Worm (Caenorhabditis elegans): ENCODE results near the gene F59A7.7.

Gene F59A7.7

DNA sequence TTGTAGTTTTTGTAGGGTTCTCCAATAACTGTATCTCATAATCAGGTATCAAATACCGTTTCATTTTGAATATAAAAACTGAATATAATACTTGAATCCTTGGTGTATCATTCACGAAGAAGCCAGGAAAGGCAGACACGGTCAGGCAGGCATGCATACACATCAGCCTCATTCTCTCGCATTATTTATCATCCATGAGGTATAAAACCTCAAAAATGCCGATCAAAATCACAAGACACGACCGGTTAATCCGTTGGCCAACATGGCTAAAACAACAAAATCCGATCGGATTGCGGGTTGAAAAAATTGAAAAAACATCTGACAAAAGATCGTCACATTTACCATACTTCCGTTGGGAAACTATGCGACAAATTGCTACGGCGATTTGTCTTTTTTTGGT is 10.5 kb downstream of the F59A7.7 start, which contains the start of gene F59A7.5:
TSS of gene F59A7.5 (plus strand) at position 301 of the 400 bp plus-strand sequence.
- TF ChIP-seq ama-1 (optimal IDR thresholded peaks at IDR 0.05) (no peak), sem-4 (tag; optimal IDR thresholded peaks at IDR 0.05) (no peak), nhr-11 (tag; optimal IDR thresholded peaks at IDR 0.05) (no peak), nhr-237 (tag; optimal IDR thresholded peaks at IDR 0.05) (no peak), snpc-4 (tag; optimal IDR thresholded peaks at IDR 0.05) (no peak), C34F6.9 (tag; optimal IDR thresholded peaks at IDR 0.05) (no peak), alr-1 (tag; optimal IDR thresholded peaks at IDR 0.05) (no peak), nhr-12 (tag; optimal IDR thresholded peaks at IDR 0.05) (no peak), F13H6.1 (tag; optimal IDR thresholded peaks at IDR 0.05) (no peak), unc-39 (tag; optimal IDR thresholded peaks at IDR 0.05) (no peak), gmeb-1 (tag; optimal IDR thresholded peaks at IDR 0.05) (no peak), unc-62 (GFP tag; optimal IDR thresholded peaks at IDR 0.05) (no peak), ZK546.5 (tag; optimal IDR thresholded peaks at IDR 0.05) (no peak), Y55F3AM.14 (GFP tag; optimal IDR thresholded peaks at IDR 0.05) (no peak)

DNA sequence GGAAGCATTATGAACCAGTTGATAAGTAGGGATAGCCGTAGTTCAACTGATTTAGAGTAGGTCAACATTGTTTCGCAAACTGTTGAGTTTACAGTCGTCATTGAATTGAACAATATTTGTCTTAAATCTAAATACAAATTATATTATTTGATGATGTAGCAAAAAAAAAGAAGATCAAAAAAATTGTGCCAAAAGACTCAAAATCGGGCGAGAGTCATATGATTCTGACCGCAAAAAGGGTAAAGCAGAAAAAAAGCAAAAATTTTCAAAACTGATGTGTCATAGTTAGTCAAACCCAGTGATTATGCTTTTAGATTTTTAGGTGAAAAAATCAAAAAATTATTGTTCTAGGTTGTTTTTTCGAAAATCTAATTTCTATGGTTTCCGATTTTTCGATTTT is 15.9 kb downstream of the F59A7.7 start, which contains the start of gene srab-13:
TSS of gene srab-13 (minus strand) at position 101 of the 400 bp plus-strand sequence.
- TF ChIP-seq sem-4 (tag; optimal IDR thresholded peaks at IDR 0.05), result no peak
- TF ChIP-seq blmp-1 (tag; optimal IDR thresholded peaks at IDR 0.05; ENCODE audit: insufficient read depth), result no peak
- TF ChIP-seq zag-1 (tag; optimal IDR thresholded peaks at IDR 0.05), result no peak
- TF ChIP-seq lin-39 (tag; optimal IDR thresholded peaks at IDR 0.05), result no peak
- TF ChIP-seq sma-9 (GFP tag; optimal IDR thresholded peaks at IDR 0.05), result no peak
- TF ChIP-seq sma-9 (tag; optimal IDR thresholded peaks at IDR 0.05), result no peak
- no peak for TF ChIP-seq nhr-6 (tag; optimal IDR thresholded peaks at IDR 0.05)
- TF ChIP-seq snpc-4 (tag; optimal IDR thresholded peaks at IDR 0.05), result no peak
- TF ChIP-seq nhr-10 (tag; optimal IDR thresholded peaks at IDR 0.05), result no peak
- TF ChIP-seq elt-3 (tag; optimal IDR thresholded peaks at IDR 0.05), result no peak
- no peak for TF ChIP-seq gmeb-1 (tag; optimal IDR thresholded peaks at IDR 0.05)
- TF ChIP-seq skn-1 (tag; optimal IDR thresholded peaks at IDR 0.05), result no peak
- no peak for TF ChIP-seq lin-13 (GFP tag; optimal IDR thresholded peaks at IDR 0.05)
- no peak for TF ChIP-seq mdl-1 (tag; optimal IDR thresholded peaks at IDR 0.05)
- TF ChIP-seq crh-2 (tag; optimal IDR thresholded peaks at IDR 0.05), result no peak
- no peak for TF ChIP-seq ZK546.5 (tag; optimal IDR thresholded peaks at IDR 0.05)
- TF ChIP-seq nhr-129 (tag; optimal IDR thresholded peaks at IDR 0.05), result no peak
- TF ChIP-seq unc-62 (GFP tag; optimal IDR thresholded peaks at IDR 0.05), result no peak
- no peak for TF ChIP-seq elt-1 (tag; optimal IDR thresholded peaks at IDR 0.05)
- no peak for TF ChIP-seq ztf-4 (tag; optimal IDR thresholded peaks at IDR 0.05)

DNA sequence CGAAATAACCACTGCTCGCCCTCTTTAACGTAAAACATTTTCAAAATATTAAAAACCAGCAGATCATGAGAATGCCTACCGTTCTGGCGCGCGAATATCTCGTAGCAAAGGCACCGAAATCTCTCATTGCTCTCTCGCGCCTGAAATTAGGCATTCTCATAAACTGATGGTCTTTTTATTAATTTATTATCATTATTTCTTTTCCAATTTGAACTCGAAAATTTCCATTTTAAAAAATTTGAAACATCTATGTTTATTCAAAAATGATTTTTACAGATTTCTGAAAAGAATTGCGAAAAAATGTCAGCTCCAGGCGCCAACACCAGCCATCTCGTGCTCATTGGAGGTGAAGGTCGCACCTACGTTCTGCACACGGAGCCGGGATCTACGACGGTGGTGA is 18.0 kb downstream of the F59A7.7 start, which contains the start of gene F59A7.12:
TSS of gene F59A7.12 (plus strand) at position 301 of the 400 bp plus-strand sequence.
- TF ChIP-seq nhr-237 (tag; optimal IDR thresholded peaks at IDR 0.05) (no peak), sem-4 (tag; optimal IDR thresholded peaks at IDR 0.05) (no peak), fos-1 (tag; optimal IDR thresholded peaks at IDR 0.05) (no peak), alr-1 (tag; optimal IDR thresholded peaks at IDR 0.05) (no peak), nhr-25 (tag; optimal IDR thresholded peaks at IDR 0.05) (no peak), C34F6.9 (tag; optimal IDR thresholded peaks at IDR 0.05) (no peak), sma-3 (GFP tag; optimal IDR thresholded peaks at IDR 0.05) (no peak), nhr-11 (tag; optimal IDR thresholded peaks at IDR 0.05) (no peak)

DNA sequence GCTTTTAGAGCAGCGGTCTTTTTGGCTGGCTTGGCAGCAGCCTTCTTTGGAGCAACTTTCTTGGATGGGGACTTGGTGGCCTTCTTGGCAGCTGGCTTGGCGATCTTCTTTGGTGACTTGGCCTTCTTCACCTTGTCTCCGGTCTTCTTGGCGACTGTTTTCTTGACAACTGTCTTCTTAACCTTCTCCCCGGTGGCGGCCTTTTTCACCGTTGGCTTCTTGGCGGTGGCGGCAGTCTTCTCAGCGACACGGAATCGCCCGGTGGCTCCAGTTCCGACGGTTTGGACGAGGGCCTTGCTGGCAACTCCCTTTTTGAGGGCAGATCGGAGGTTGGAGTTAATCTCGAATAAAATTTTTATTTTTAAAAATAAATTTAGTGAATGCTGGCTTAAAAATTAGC is 18.8 kb downstream of the F59A7.7 start:
- TF ChIP-seq nhr-129 (tag; optimal IDR thresholded peaks at IDR 0.05) (no peak), sem-4 (tag; optimal IDR thresholded peaks at IDR 0.05) (no peak), fos-1 (tag; optimal IDR thresholded peaks at IDR 0.05) (no peak), zag-1 (tag; optimal IDR thresholded peaks at IDR 0.05) (no peak), sma-3 (GFP tag; optimal IDR thresholded peaks at IDR 0.05) (no peak), lin-39 (tag; optimal IDR thresholded peaks at IDR 0.05) (no peak), dmd-4 (tag; optimal IDR thresholded peaks at IDR 0.05) (no peak), ztf-4 (tag; optimal IDR thresholded peaks at IDR 0.05) (no peak), skn-1 (tag; optimal IDR thresholded peaks at IDR 0.05) (no peak), elt-1 (tag; optimal IDR thresholded peaks at IDR 0.05) (no peak), nhr-21 (tag; optimal IDR thresholded peaks at IDR 0.05) (no peak), unc-55 (GFP tag; optimal IDR thresholded peaks at IDR 0.05) (no peak), unc-39 (tag; optimal IDR thresholded peaks at IDR 0.05) (no peak), lin-11 (tag; optimal IDR thresholded peaks at IDR 0.05) (no peak), nhr-237 (tag; optimal IDR thresholded peaks at IDR 0.05) (no peak)
